Worm (Caenorhabditis elegans): Measurements from ENCODE around the gene stn-2.

DNA sequence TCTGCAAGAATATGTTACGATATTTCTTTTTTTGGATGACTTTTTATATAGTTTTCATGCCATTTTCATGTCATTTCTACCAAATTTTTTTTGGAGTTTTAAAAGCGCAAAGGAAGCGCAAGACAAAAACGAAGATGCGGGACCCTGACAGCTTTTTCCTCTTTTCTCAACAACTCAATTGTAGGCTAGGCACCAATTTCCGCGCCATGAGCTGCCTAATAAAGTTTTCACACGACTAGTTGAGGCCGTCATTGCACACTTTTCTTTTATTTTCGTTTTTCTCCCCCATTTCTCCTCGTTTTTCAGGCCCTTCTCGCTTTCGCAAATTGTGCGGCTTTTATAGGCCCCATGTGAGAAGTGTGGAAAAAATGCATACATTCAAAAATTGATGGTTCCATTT lies 584 bp downstream of the stn-2 start:
- TF ChIP-seq dao-5 (tag; optimal IDR thresholded peaks at IDR 0.05) (no peak), him-1 (tag; optimal IDR thresholded peaks at IDR 0.05) (no peak), W03F9.2 (tag; optimal IDR thresholded peaks at IDR 0.05) (no peak)
